Worm (Caenorhabditis elegans) whole organism, L2 larva: ENCODE measurements around the gene F59B10.6.

Experiments
- ZK546.5 ChIP-seq: sonication (generic microtip); optimal IDR thresholded peaks from 2 replicates; lab custom pipeline; 2017; ENCODE audit warnings: missing biosample characterization, missing genetic modification characterization
- ceh-16 ChIP-seq: fragments of 150-350 bp; optimal IDR thresholded peaks from 2 replicates; lab custom pipeline; 2014; ENCODE audit warnings: missing biosample characterization, missing genetic modification characterization
- fos-1 ChIP-seq: fragments of 150-350 bp; optimal IDR thresholded peaks from 2 replicates; lab custom pipeline; 2014; ENCODE audit warnings: missing biosample characterization, missing genetic modification characterization
- nhr-12 ChIP-seq: fragments of 150-350 bp; optimal IDR thresholded peaks from 2 replicates; lab custom pipeline; 2014; ENCODE audit warnings: missing biosample characterization, missing genetic modification characterization
- nhr-25 ChIP-seq: fragments of 150-350 bp; sonication (generic microtip); optimal IDR thresholded peaks from 3 replicates; lab custom pipeline; 2014; ENCODE audit warnings: missing biosample characterization, missing genetic modification characterization
- snpc-4 ChIP-seq: fragments of 150-350 bp; optimal IDR thresholded peaks from 2 replicates; lab custom pipeline; 2014; ENCODE audit warnings: missing biosample characterization, missing genetic modification characterization
- unc-62 ChIP-seq: fragments of 150-350 bp; optimal IDR thresholded peaks from 2 replicates; lab custom pipeline; 2014; ENCODE audit warnings: missing biosample characterization, missing genetic modification reagents, missing genetic modification characterization
- ztf-1 ChIP-seq: fragments of 200-800 bp; sonication (Bioruptor generic); conservative IDR thresholded peaks from 2 replicates; pipeline ENCODE4 v1.3.6; 2022; ENCODE audit warnings: missing genetic modification characterization, missing compliant biosample characterization

DNA sequence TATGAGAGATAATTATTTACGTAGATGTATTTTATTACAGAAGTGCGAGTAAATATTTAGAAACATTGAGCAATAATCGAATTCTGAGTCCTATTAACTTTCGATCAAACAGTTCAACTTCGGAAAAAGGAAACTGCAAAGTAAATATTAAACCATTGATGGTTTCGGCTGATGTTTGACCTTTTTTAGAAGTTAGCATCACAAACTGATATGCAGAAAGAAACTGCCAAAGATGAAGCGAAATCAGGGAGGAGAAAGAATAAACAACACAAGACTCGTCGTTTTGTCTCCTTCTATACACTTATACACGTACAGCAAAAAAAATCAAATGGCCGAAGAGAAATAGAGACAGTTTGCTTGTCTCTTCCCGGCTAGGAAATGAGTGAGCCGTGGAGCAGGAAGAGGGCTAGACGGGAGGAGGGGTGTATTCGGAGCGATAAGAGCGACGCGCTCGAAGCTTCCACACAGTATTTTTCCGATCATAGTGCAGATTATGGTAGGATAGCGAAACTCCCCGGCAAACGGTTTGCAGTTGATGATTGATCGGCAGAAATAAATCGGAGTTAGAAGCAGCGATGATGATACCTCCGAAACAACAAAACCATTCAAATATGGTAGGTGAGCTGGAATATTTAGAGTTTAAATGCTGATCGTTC, 32.4 kb upstream of the F59B10.6 start:
- TF ChIP-seq ZK546.5 (tag; lab: Kevin White, UChicago) = no peak
- TF ChIP-seq snpc-4 (tag; lab: Kevin White, UChicago) = no peak
- no peak for TF ChIP-seq nhr-25
- no peak for TF ChIP-seq nhr-12
- no peak for TF ChIP-seq unc-62 (GFP tag; lab: Kevin White, UChicago)
- no peak for TF ChIP-seq ztf-1 (GFP tag; lab: Robert Waterston, UW)
- no peak for TF ChIP-seq ceh-16
- TF ChIP-seq fos-1 (tag; lab: Kevin White, UChicago) = peak; percentile 39
